Worm (Caenorhabditis elegans) whole organism, L2 larva: Measurements from ENCODE around the gene cee-1.

Experiments
- nhr-12 ChIP-seq: fragments of 150-350 bp; optimal IDR thresholded peaks from 2 replicates; lab custom pipeline; 2014; ENCODE audit warnings: missing biosample characterization, missing genetic modification characterization
- nhr-25 ChIP-seq: fragments of 150-350 bp; sonication (generic microtip); optimal IDR thresholded peaks from 3 replicates; lab custom pipeline; 2014; ENCODE audit warnings: missing biosample characterization, missing genetic modification characterization
- nhr-77 ChIP-seq: fragments of 150-350 bp; optimal IDR thresholded peaks from 2 replicates; lab custom pipeline; 2014; ENCODE audit warnings: missing biosample characterization, missing genetic modification characterization
- unc-62 ChIP-seq: fragments of 150-350 bp; optimal IDR thresholded peaks from 2 replicates; lab custom pipeline; 2014; ENCODE audit warnings: missing biosample characterization, missing genetic modification reagents, missing genetic modification characterization

- TF ChIP-seq nhr-25 (tag; lab: Kevin White, UChicago) (peak; percentile 16), nhr-12 (tag; lab: Kevin White, UChicago) (no peak), unc-62 (no peak), nhr-77 (tag; lab: Kevin White, UChicago) (no peak)
These were observed 5.6 kb downstream of the cee-1 start, which contains the start of gene rpb-8 for ce11 chrIII:4917960-4918712.
